Worm (Caenorhabditis elegans): ENCODE data around the gene gnrr-4.

DNA sequence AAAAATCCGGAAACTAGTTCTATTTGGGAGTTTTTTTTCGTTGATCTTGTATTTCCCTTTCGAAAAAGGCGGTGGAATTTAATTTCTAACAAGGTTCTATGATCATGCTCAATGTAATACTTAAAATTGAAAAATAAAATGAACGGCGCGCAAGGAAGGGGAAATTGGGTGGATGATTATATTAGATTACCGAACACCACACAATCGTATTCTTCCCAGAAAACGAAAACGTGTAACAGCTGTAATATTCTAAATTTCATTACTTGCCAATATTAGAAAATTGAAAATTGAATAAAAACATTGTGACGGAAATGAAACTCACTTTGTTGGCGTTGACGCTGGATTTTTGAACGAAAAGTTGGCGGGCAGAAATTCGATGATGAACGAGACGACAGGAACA, 19.4 kb downstream of the gnrr-4 start:
- no peak for TF ChIP-seq nfya-1 (tag; optimal IDR thresholded peaks at IDR 0.05; ENCODE audit: borderline replicate concordance, insufficient read depth)
- TF ChIP-seq sea-2 (GFP tag; IDR thresholded peaks at IDR 0.05), result no peak
- no peak for TF ChIP-seq ztf-3 (GFP tag; optimal IDR thresholded peaks at IDR 0.05)
- no peak for TF ChIP-seq unc-62 (GFP tag; optimal IDR thresholded peaks at IDR 0.05)
- TF ChIP-seq him-1 (tag; optimal IDR thresholded peaks at IDR 0.05), result no peak
- TF ChIP-seq T07F8.4 (tag; optimal IDR thresholded peaks at IDR 0.05), result no peak
- TF ChIP-seq somi-1 (GFP tag; optimal IDR thresholded peaks at IDR 0.05), result no peak
- TF ChIP-seq pha-4 (tag; optimal IDR thresholded peaks at IDR 0.05), result no peak
- TF ChIP-seq attf-3 (GFP tag; conservative IDR thresholded peaks at IDR 0.05), result no peak
- TF ChIP-seq ets-4 (GFP tag; optimal IDR thresholded peaks at IDR 0.05), result no peak
- no peak for TF ChIP-seq F10E7.11 (tag; optimal IDR thresholded peaks at IDR 0.05)

Measured in whole organism, young adult.